Worm (Caenorhabditis elegans) whole organism, L4/young adult: Measurements from ENCODE around the gene nhr-267.
A peak's percentile ranks its signal among the peaks of the same experiment; 100 is the strongest.
"Not testable (repeated sequence)": the region's sequence is repeated elsewhere in the genome, so short reads cannot be mapped to it uniquely, and the experiment has no call there.

Experiments
- W03F9.2 ChIP-seq: fragments of 150-350 bp; optimal IDR thresholded peaks from 2 replicates; lab custom pipeline; 2014; ENCODE audit warnings: missing biosample characterization, missing genetic modification characterization
- dao-5 ChIP-seq: sonication (generic microtip); optimal IDR thresholded peaks from 2 replicates; lab custom pipeline; 2016; ENCODE audit warnings: missing genotype, missing genetic modification characterization, moderate library complexity, missing compliant biosample characterization
- him-1 ChIP-seq: sonication (generic microtip); optimal IDR thresholded peaks from 2 replicates; lab custom pipeline; 2016; ENCODE audit warnings: missing genotype, missing genetic modification reagents, missing genetic modification characterization, missing compliant biosample characterization

nhr-267 gene

ce11 chrIV:9286305-9286704 is at the start of gene nhr-267:
TSS of gene nhr-267 (minus strand) at chrIV:9286405.
- not testable (repeated sequence) for TF ChIP-seq dao-5, W03F9.2, him-1 (tag; lab: Kevin White, UChicago)

ce11 chrIV:9335552-9336251 is 49.5 kb upstream of the nhr-267 start, which contains the start of the genes coa-4 and T20D3.14:
TSS of gene coa-4 (minus strand) at chrIV:9335602.
TSS of gene T20D3.14 (minus strand) at chrIV:9335909.
- TF ChIP-seq dao-5 (tag; lab: Kevin White, UChicago) (no peak), W03F9.2 (tag; lab: Kevin White, UChicago) (no peak), him-1 (tag; lab: Kevin White, UChicago) (no peak)

ce11 chrIV:9333007-9333406 is 46.8 kb upstream of the nhr-267 start:
- no peak for TF ChIP-seq dao-5 (tag; lab: Kevin White, UChicago)

ce11 chrIV:9330755-9331154 is 44.5 kb upstream of the nhr-267 start, which contains the start of gene nspg-7.1:
TSS of gene nspg-7.1 (minus strand) at chrIV:9330855.
- TF ChIP-seq W03F9.2 (tag; lab: Kevin White, UChicago) (no peak), dao-5 (tag; lab: Kevin White, UChicago) (no peak), him-1 (tag; lab: Kevin White, UChicago) (no peak)

ce11 chrIV:9327706-9328105 is 41.5 kb upstream of the nhr-267 start, which contains the start of gene clec-183:
TSS of gene clec-183 (plus strand) at chrIV:9328006.
- TF ChIP-seq dao-5 (tag; lab: Kevin White, UChicago) (no peak), W03F9.2 (tag; lab: Kevin White, UChicago) (no peak), him-1 (tag; lab: Kevin White, UChicago) (no peak)

ce11 chrIV:9323989-9324506 is 37.8 kb upstream of the nhr-267 start, which contains the start of the genes nspg-11 and F49C12.15:
TSS of gene nspg-11 (minus strand) at chrIV:9324089.
TSS of gene F49C12.15 (plus strand) at chrIV:9324456.
- TF ChIP-seq dao-5 (tag; lab: Kevin White, UChicago), result no peak
- TF ChIP-seq W03F9.2 (tag; lab: Kevin White, UChicago), result no peak
- no peak for TF ChIP-seq him-1 (tag; lab: Kevin White, UChicago)

- TF ChIP-seq dao-5 (tag; lab: Kevin White, UChicago), result no peak
- no peak for TF ChIP-seq W03F9.2 (tag; lab: Kevin White, UChicago)
- no peak for TF ChIP-seq him-1 (tag; lab: Kevin White, UChicago)
Observed at ce11 chrIV:9322489-9322888, 36.3 kb upstream of the nhr-267 start.

- TF ChIP-seq dao-5 (tag; lab: Kevin White, UChicago), result no peak
- TF ChIP-seq W03F9.2 (tag; lab: Kevin White, UChicago), result peak; percentile 28
- no peak for TF ChIP-seq him-1 (tag; lab: Kevin White, UChicago)
Observed at ce11 chrIV:9321039-9321851, 35.0 kb upstream of the nhr-267 start, which contains the start of the genes F49C12.12 and vha-17. TSS of gene F49C12.12 (minus strand) at chrIV:9321089. TSS of gene vha-17 (plus strand) at chrIV:9321801.

ce11 chrIV:9320023-9320422 is 33.8 kb upstream of the nhr-267 start:
- TF ChIP-seq W03F9.2 (tag; lab: Kevin White, UChicago) (no peak), him-1 (tag; lab: Kevin White, UChicago) (no peak), dao-5 (tag; lab: Kevin White, UChicago) (no peak)

ce11 chrIV:9319080-9319479 is 32.9 kb upstream of the nhr-267 start, which contains the start of the genes F49C12.11 and nemt-1:
TSS of gene F49C12.11 (plus strand) at chrIV:9319380.
TSS of gene nemt-1 (minus strand) at chrIV:9319439.
- no peak for TF ChIP-seq dao-5 (tag; lab: Kevin White, UChicago)
- no peak for TF ChIP-seq him-1 (tag; lab: Kevin White, UChicago)
- no peak for TF ChIP-seq W03F9.2 (tag; lab: Kevin White, UChicago)

ce11 chrIV:9318147-9318546 is 31.9 kb upstream of the nhr-267 start:
- TF ChIP-seq him-1 (tag; lab: Kevin White, UChicago) (no peak), W03F9.2 (tag; lab: Kevin White, UChicago) (no peak), dao-5 (tag; lab: Kevin White, UChicago) (no peak)

- peak; percentile 55 for TF ChIP-seq W03F9.2 (tag; lab: Kevin White, UChicago)
- no peak for TF ChIP-seq dao-5 (tag; lab: Kevin White, UChicago)
Observed at ce11 chrIV:9316068-9316681, 30.0 kb upstream of the nhr-267 start, which contains the start of the genes F49C12.9 and rpn-7. TSS of gene F49C12.9 (minus strand) at chrIV:9316215. TSS of gene rpn-7 (plus strand) at chrIV:9316631.
